Worm (Caenorhabditis elegans) whole organism, L4/young adult: ENCODE results near the gene tif-1A.
A peak's percentile ranks its signal among the peaks of the same experiment; 100 is the strongest.

Experiments used
- W03F9.2 ChIP-seq: fragments of 150-350 bp; optimal IDR thresholded peaks from 2 replicates; lab custom pipeline; 2014; ENCODE audit warnings: missing biosample characterization, missing genetic modification characterization
- dao-5 ChIP-seq: sonication (generic microtip); optimal IDR thresholded peaks from 2 replicates; lab custom pipeline; 2016; ENCODE audit warnings: missing genotype, missing genetic modification characterization, moderate library complexity, missing compliant biosample characterization
- him-1 ChIP-seq: sonication (generic microtip); optimal IDR thresholded peaks from 2 replicates; lab custom pipeline; 2016; ENCODE audit warnings: missing genotype, missing genetic modification reagents, missing genetic modification characterization, missing compliant biosample characterization

Gene tif-1A

ce11 chrIII:4004064-4004580 lies at the start of gene tif-1A:
Gene tif-1A (minus strand): TSS chrIII:4004114.
- TF ChIP-seq him-1 (tag; lab: Kevin White, UChicago) (peak; percentile 32), W03F9.2 (tag; lab: Kevin White, UChicago) (peak; percentile 81), dao-5 (tag; lab: Kevin White, UChicago) (no peak)

ce11 chrIII:4049150-4049549 lies 45.2 kb upstream of the tif-1A start:
- TF ChIP-seq him-1 (tag; lab: Kevin White, UChicago) (no peak), W03F9.2 (tag; lab: Kevin White, UChicago) (no peak), dao-5 (tag; lab: Kevin White, UChicago) (no peak)

- TF ChIP-seq him-1 (tag; lab: Kevin White, UChicago) = no peak
- TF ChIP-seq W03F9.2 (tag; lab: Kevin White, UChicago) = no peak
- TF ChIP-seq dao-5 (tag; lab: Kevin White, UChicago) = no peak
Measured at ce11 chrIII:4039775-4040174, 35.9 kb upstream of the tif-1A start.

ce11 chrIII:4037332-4037731 lies 33.4 kb upstream of the tif-1A start:
- TF ChIP-seq W03F9.2 (tag; lab: Kevin White, UChicago) = no peak
- TF ChIP-seq dao-5 (tag; lab: Kevin White, UChicago) = no peak
- TF ChIP-seq him-1 (tag; lab: Kevin White, UChicago) = no peak

- TF ChIP-seq dao-5 (tag; lab: Kevin White, UChicago) (no peak), W03F9.2 (tag; lab: Kevin White, UChicago) (no peak), him-1 (tag; lab: Kevin White, UChicago) (no peak)
Measured at ce11 chrIII:4036740-4037139, 32.8 kb upstream of the tif-1A start, which contains the start of gene hum-5. Gene hum-5 (minus strand): TSS chrIII:4036840.

- TF ChIP-seq dao-5 (tag; lab: Kevin White, UChicago) (no peak), W03F9.2 (tag; lab: Kevin White, UChicago) (no peak), him-1 (tag; lab: Kevin White, UChicago) (no peak)
Measured at ce11 chrIII:4034984-4035383, 31.1 kb upstream of the tif-1A start.

ce11 chrIII:4030839-4031238 lies 26.9 kb upstream of the tif-1A start:
- no peak for TF ChIP-seq dao-5 (tag; lab: Kevin White, UChicago)
- no peak for TF ChIP-seq W03F9.2 (tag; lab: Kevin White, UChicago)
- TF ChIP-seq him-1 (tag; lab: Kevin White, UChicago) = no peak

ce11 chrIII:4028061-4028460 lies 24.1 kb upstream of the tif-1A start, which contains the start of gene T02C12.5:
Gene T02C12.5 (minus strand): TSS chrIII:4028161.
- no peak for TF ChIP-seq him-1 (tag; lab: Kevin White, UChicago)
- TF ChIP-seq W03F9.2 (tag; lab: Kevin White, UChicago) = no peak
- no peak for TF ChIP-seq dao-5 (tag; lab: Kevin White, UChicago)

- TF ChIP-seq W03F9.2 (tag; lab: Kevin White, UChicago) (no peak), dao-5 (tag; lab: Kevin White, UChicago) (no peak), him-1 (tag; lab: Kevin White, UChicago) (no peak)
Measured at ce11 chrIII:4021866-4022265, 18.0 kb upstream of the tif-1A start, which contains the start of gene tftc-5. Gene tftc-5 (plus strand): TSS chrIII:4022166.

- peak; percentile 76 for TF ChIP-seq W03F9.2 (tag; lab: Kevin White, UChicago)
- no peak for TF ChIP-seq dao-5 (tag; lab: Kevin White, UChicago)
- peak; percentile 50 for TF ChIP-seq him-1 (tag; lab: Kevin White, UChicago)
Measured at ce11 chrIII:4019801-4020200, 15.9 kb upstream of the tif-1A start, which contains the start of gene snpc-3.4. Gene snpc-3.4 (plus strand): TSS chrIII:4020037.

- no peak for TF ChIP-seq W03F9.2 (tag; lab: Kevin White, UChicago)
- no peak for TF ChIP-seq him-1 (tag; lab: Kevin White, UChicago)
- TF ChIP-seq dao-5 (tag; lab: Kevin White, UChicago) = no peak
Measured at ce11 chrIII:4018591-4019580, 15.0 kb upstream of the tif-1A start.

- TF ChIP-seq him-1 (tag; lab: Kevin White, UChicago) (peak; percentile 79), W03F9.2 (tag; lab: Kevin White, UChicago) (no peak), dao-5 (tag; lab: Kevin White, UChicago) (no peak)
Measured at ce11 chrIII:4018095-4018498, 14.2 kb upstream of the tif-1A start.

ce11 chrIII:4017527-4017926 lies 13.6 kb upstream of the tif-1A start, which contains the start of gene tbb-2:
Gene tbb-2 (minus strand): TSS chrIII:4017627.
- TF ChIP-seq him-1 (tag; lab: Kevin White, UChicago) (no peak), W03F9.2 (tag; lab: Kevin White, UChicago) (no peak), dao-5 (tag; lab: Kevin White, UChicago) (no peak)
